Worm (Caenorhabditis elegans) whole organism, early embryonic: Measurements from ENCODE around the gene ZK402.1.
"Not testable (repeated sequence)": the region's sequence is repeated elsewhere in the genome, so short reads cannot be mapped to it uniquely, and the experiment has no call there.

ENCODE experiments used
- aly-1 ChIP-seq: sonication (generic microtip); optimal IDR thresholded peaks from 2 replicates; lab custom pipeline; 2016; ENCODE audit warnings: missing genetic modification characterization, missing compliant biosample characterization
- ama-1 ChIP-seq: fragments of 150-350 bp; optimal IDR thresholded peaks from 2 replicates; lab custom pipeline; 2014
- ets-7 ChIP-seq: sonication (generic microtip); optimal IDR thresholded peaks from 2 replicates; lab custom pipeline; 2016; ENCODE audit warnings: missing genotype, missing genetic modification characterization, missing compliant biosample characterization
- sea-1 ChIP-seq: fragments of 200-800 bp; sonication (Bioruptor generic); conservative IDR thresholded peaks from 2 replicates; pipeline ENCODE4 v1.3.6; 2022; ENCODE audit warnings: missing genetic modification characterization, missing compliant biosample characterization
- tbx-11 ChIP-seq: fragments of 200-800 bp; sonication (Bioruptor generic); IDR thresholded peaks from 2 replicates; pipeline ENCODE4 v1.3.6; 2022; ENCODE audit warnings: missing genetic modification characterization, missing compliant biosample characterization
- tbx-37 ChIP-seq: fragments of 200-800 bp; sonication (Bioruptor generic); conservative IDR thresholded peaks from 2 replicates; pipeline ENCODE4 v1.3.6; 2022; ENCODE audit warnings: missing genetic modification reagents, missing genetic modification characterization, missing compliant biosample characterization
- tra-4 ChIP-seq: sonication (generic microtip); optimal IDR thresholded peaks from 2 replicates; lab custom pipeline; 2017; ENCODE audit warnings: missing genetic modification characterization, missing compliant biosample characterization

DNA sequence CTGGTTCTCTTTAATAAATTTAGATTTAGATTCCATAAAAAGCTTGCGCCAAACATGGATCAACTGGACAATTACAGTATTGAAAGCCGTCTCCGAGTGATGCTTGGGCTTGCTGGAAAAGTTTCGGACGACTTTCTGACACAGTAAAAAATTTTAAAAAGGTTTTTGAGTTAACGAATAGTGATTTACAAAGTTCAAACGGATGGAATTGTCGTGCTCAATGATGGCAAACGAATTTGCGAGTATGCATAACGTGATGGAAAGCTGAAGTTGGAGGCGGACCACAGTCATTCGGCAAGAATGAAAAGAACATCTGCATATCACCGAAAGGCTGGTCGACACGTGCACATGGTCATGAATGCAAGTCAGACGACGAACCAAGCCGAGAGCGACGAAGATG lies at the start of gene ZK402.1:
- TF ChIP-seq ama-1; ets-7; aly-1 (tag; lab: Kevin White, UChicago); sea-1 (GFP tag; lab: Robert Waterston, UW); tra-4 (tag; lab: Kevin White, UChicago); tbx-37 (GFP tag; lab: Robert Waterston, UW); tbx-11 (GFP tag; lab: Robert Waterston, UW): not testable (repeated sequence)
